Fruit fly (Drosophila melanogaster) whole organism, embryonic: ENCODE measurements around the gene CG15515.
A peak's percentile ranks its signal among the peaks of the same experiment; 100 is the strongest.

ENCODE experiments used
- Bgb ChIP-seq: fragments of 200-800 bp; sonication (Bioruptor generic); IDR thresholded peaks from 2 replicates; pipeline ENCODE4 v1.3.6; 2022; ENCODE audit warnings: missing biosample characterization, missing genetic modification characterization; ENCODE audit not compliant: partially characterized antibody
- CG10979 ChIP-seq: fragments of 200-800 bp; sonication (Bioruptor generic); optimal IDR thresholded peaks from 2 replicates; lab custom pipeline; 2018; ENCODE audit warnings: missing biosample characterization, mild to moderate bottlenecking, missing genetic modification characterization, moderate library complexity
- CG11085 ChIP-seq: fragments of 200-800 bp; sonication (Bioruptor generic); IDR thresholded peaks from 2 replicates; pipeline ENCODE4 v1.3.6; 2022; ENCODE audit warnings: missing biosample characterization, missing genetic modification characterization
- CG12071 ChIP-seq: fragments of 200-800 bp; sonication (Bioruptor generic); optimal IDR thresholded peaks from 3 replicates; lab custom pipeline; 2018; ENCODE audit warnings: missing biosample characterization, mild to moderate bottlenecking, missing genetic modification characterization
- CG12299 ChIP-seq: fragments of 200-800 bp; sonication (Bioruptor generic); optimal IDR thresholded peaks from 2 replicates; lab custom pipeline; 2018; ENCODE audit warnings: missing biosample characterization, mild to moderate bottlenecking, missing genetic modification characterization
- CG13123 ChIP-seq: fragments of 200-800 bp; sonication (Bioruptor generic); optimal IDR thresholded peaks from 2 replicates; lab custom pipeline; 2016; ENCODE audit warnings: missing biosample characterization, missing genetic modification characterization
- CG15269 ChIP-seq: fragments of 200-800 bp; sonication (Bioruptor generic); optimal IDR thresholded peaks from 2 replicates; lab custom pipeline; 2018; ENCODE audit warnings: missing biosample characterization, mild to moderate bottlenecking, missing genetic modification characterization, moderate library complexity
- CG3163 ChIP-seq: fragments of 200-800 bp; sonication (Bioruptor generic); optimal IDR thresholded peaks from 3 replicates; lab custom pipeline; 2016; ENCODE audit warnings: missing biosample characterization, missing genetic modification characterization
- CG3838 ChIP-seq: fragments of 200-800 bp; sonication (Bioruptor generic); optimal IDR thresholded peaks from 3 replicates; lab custom pipeline; 2016; ENCODE audit warnings: missing biosample characterization, missing genetic modification characterization
- CG4617 ChIP-seq: fragments of 200-800 bp; sonication (Bioruptor generic); optimal IDR thresholded peaks from 3 replicates; lab custom pipeline; 2016; ENCODE audit warnings: missing biosample characterization, missing genetic modification characterization, borderline replicate concordance
- CG6689 ChIP-seq: fragments of 200-800 bp; sonication (Bioruptor generic); IDR thresholded peaks from 2 replicates; pipeline ENCODE4 v1.3.6; 2022; ENCODE audit warnings: missing biosample characterization, missing genetic modification characterization
- CG6765 ChIP-seq: fragments of 200-800 bp; sonication (Bioruptor generic); optimal IDR thresholded peaks from 3 replicates; lab custom pipeline; 2017; ENCODE audit warnings: missing biosample characterization, mild to moderate bottlenecking, missing genetic modification characterization
- CG7372 ChIP-seq: fragments of 200-800 bp; sonication (Bioruptor generic); IDR thresholded peaks from 2 replicates; pipeline ENCODE4 v1.3.6; 2022; ENCODE audit warnings: missing biosample characterization, missing genetic modification characterization
- CG7928 ChIP-seq: fragments of 200-800 bp; sonication (Bioruptor generic); optimal IDR thresholded peaks from 2 replicates; lab custom pipeline; 2017; ENCODE audit warnings: missing biosample characterization, mild to moderate bottlenecking, missing genetic modification characterization
- Dad ChIP-seq: fragments of 200-800 bp; sonication (Bioruptor generic); optimal IDR thresholded peaks from 3 replicates; lab custom pipeline; 2016; ENCODE audit warnings: missing biosample characterization, missing genetic modification characterization
- Doc3 ChIP-seq: fragments of 200-800 bp; sonication (Bioruptor generic); IDR thresholded peaks from 3 replicates; pipeline ENCODE4 v1.3.6; 2022; ENCODE audit warnings: missing biosample characterization, missing genetic modification characterization; ENCODE audit not compliant: partially characterized antibody
- Drgx ChIP-seq: fragments of 200-800 bp; sonication (Bioruptor generic); IDR thresholded peaks from 2 replicates; pipeline ENCODE4 v1.3.6; 2022; ENCODE audit warnings: missing biosample characterization, missing genetic modification characterization
- Ets65A ChIP-seq: fragments of 200-800 bp; sonication (Bioruptor generic); peaks from one replicate; lab custom pipeline; 2016; ENCODE audit warnings: missing biosample characterization, missing genetic modification characterization
- HLH4C ChIP-seq: fragments of 200-800 bp; sonication (Bioruptor generic); IDR thresholded peaks from 3 replicates; pipeline ENCODE4 v1.3.6; 2022; ENCODE audit warnings: missing biosample characterization, missing genetic modification characterization; ENCODE audit not compliant: partially characterized antibody
- Med ChIP-seq: fragments of 200-800 bp; sonication (Bioruptor generic); peaks from one replicate; lab custom pipeline; 2016; ENCODE audit warnings: missing biosample characterization, missing genetic modification characterization, mild to moderate bottlenecking, inconsistent platforms, moderate library complexity
- Ssrp ChIP-seq: fragments of 200-800 bp; sonication (Bioruptor generic); optimal IDR thresholded peaks from 2 replicates; lab custom pipeline; 2018; ENCODE audit warnings: missing biosample characterization, mild to moderate bottlenecking, missing genetic modification characterization, moderate library complexity
- Trl ChIP-seq, 3 experiments: fragments of >200 bp in 2 of 3; fragments of 200-800 bp in 1 of 3; sonication (Bioruptor generic) in 1 of 3; optimal IDR thresholded peaks; 2 replicates in 1 of 3; 3 replicates in 2 of 3; lab custom pipeline; 2016 to 2017; ENCODE audit warnings: missing biosample characterization in 1 of 3, missing genetic modification characterization in 1 of 3
- Xrp1 ChIP-seq: fragments of 200-800 bp; sonication (Bioruptor generic); IDR thresholded peaks from 2 replicates; pipeline ENCODE4 v1.3.6; 2022; ENCODE audit warnings: missing biosample characterization, missing genetic modification characterization
- bsh ChIP-seq, 2 experiments: fragments of 200-800 bp; sonication (Bioruptor generic); optimal IDR thresholded peaks; 2 replicates each; lab custom pipeline; 2017 to 2018; ENCODE audit warnings: mild to moderate bottlenecking in 2 of 2, missing biosample characterization in 2 of 2, missing genetic modification characterization in 2 of 2, moderate library complexity in 1 of 2
- ci ChIP-seq: fragments of 200-800 bp; sonication (Bioruptor generic); IDR thresholded peaks from 3 replicates; pipeline ENCODE4 v1.3.6; 2022; ENCODE audit warnings: missing biosample characterization, missing genetic modification characterization
- da ChIP-seq: fragments of 200-800 bp; sonication (Bioruptor generic); optimal IDR thresholded peaks from 2 replicates; lab custom pipeline; 2016; ENCODE audit warnings: missing biosample characterization, missing genetic modification characterization
- eyg ChIP-seq: fragments of 200-800 bp; sonication (Bioruptor generic); optimal IDR thresholded peaks from 3 replicates; lab custom pipeline; 2016; ENCODE audit warnings: missing biosample characterization, missing genetic modification characterization
- hb ChIP-seq: fragments of 200-800 bp; sonication (Bioruptor generic); IDR thresholded peaks from 3 replicates; pipeline ENCODE4 v1.3.6; 2022; ENCODE audit warnings: missing biosample characterization, missing genetic modification characterization; ENCODE audit not compliant: partially characterized antibody
- jing ChIP-seq: fragments of 200-800 bp; sonication (Bioruptor generic); optimal IDR thresholded peaks from 2 replicates; lab custom pipeline; 2018; ENCODE audit warnings: missing biosample characterization, mild to moderate bottlenecking, missing genetic modification characterization
- lola ChIP-seq, 3 experiments: fragments of >200 bp in 2 of 3; fragments of 200-800 bp in 1 of 3; sonication (Bioruptor generic) in 1 of 3; optimal IDR thresholded peaks; 2 replicates each; lab custom pipeline; 2017 to 2019; ENCODE audit warnings: missing biosample characterization in 3 of 3, missing genetic modification characterization in 3 of 3, mild to moderate bottlenecking in 1 of 3, moderate library complexity in 1 of 3
- mam ChIP-seq: fragments of 200-800 bp; sonication (Bioruptor generic); optimal IDR thresholded peaks from 3 replicates; lab custom pipeline; 2016; ENCODE audit warnings: missing biosample characterization, missing genetic modification characterization
- nom ChIP-seq: fragments of 200-800 bp; sonication (Bioruptor generic); optimal IDR thresholded peaks from 2 replicates; lab custom pipeline; 2017; ENCODE audit warnings: missing biosample characterization, missing genetic modification characterization, mild to moderate bottlenecking, moderate library complexity, missing genetic modification reagents
- otp ChIP-seq: fragments of 200-800 bp; sonication (Bioruptor generic); IDR thresholded peaks from 3 replicates; pipeline ENCODE4, ENCODE4 v1.3.6; 2022; ENCODE audit warnings: missing biosample characterization, missing genetic modification characterization
- pan ChIP-seq, 4 experiments: fragments of >200 bp in 3 of 4; fragments of 200-800 bp in 1 of 4; sonication (Bioruptor generic) in 1 of 4; optimal IDR thresholded peaks in 3 of 4; IDR thresholded peaks in 1 of 4; 2 replicates each; pipeline versions ENCODE4 v1.3.6 to Lab custom; 2017 to 2022; ENCODE audit warnings: missing biosample characterization in 2 of 4, missing genetic modification characterization in 2 of 4, mixed read lengths in 1 of 4
- peb ChIP-seq: fragments of 200-800 bp; sonication (Bioruptor generic); IDR thresholded peaks from 2 replicates; pipeline ENCODE4 v1.3.6; 2022; ENCODE audit warnings: missing biosample characterization, missing genetic modification characterization
- pum ChIP-seq: fragments of 200-800 bp; sonication (Bioruptor generic); optimal IDR thresholded peaks from 2 replicates; lab custom pipeline; 2016; ENCODE audit warnings: missing biosample characterization, missing genetic modification characterization
- sim ChIP-seq: fragments of 200-800 bp; sonication (Bioruptor generic); IDR thresholded peaks from 2 replicates; pipeline ENCODE4 v1.3.6; 2022; ENCODE audit warnings: missing biosample characterization, missing genetic modification characterization
- tap ChIP-seq: fragments of 200-800 bp; optimal IDR thresholded peaks from 3 replicates; lab custom pipeline; 2019; ENCODE audit warnings: missing biosample characterization, mild to moderate bottlenecking, missing genetic modification characterization, moderate library complexity
- tio ChIP-seq: fragments of 200-800 bp; sonication (Bioruptor generic); optimal IDR thresholded peaks from 2 replicates; lab custom pipeline; 2017; ENCODE audit warnings: missing biosample characterization, missing genetic modification characterization, inconsistent platforms
- tup ChIP-seq: fragments of 200-800 bp; sonication (Bioruptor generic); optimal IDR thresholded peaks from 2 replicates; lab custom pipeline; 2016; ENCODE audit warnings: missing biosample characterization, mild to moderate bottlenecking, missing genetic modification characterization, moderate library complexity
- wdn ChIP-seq: fragments of 200-800 bp; sonication (Bioruptor generic); IDR thresholded peaks from 2 replicates; pipeline ENCODE4 v1.3.6; 2022; ENCODE audit warnings: missing biosample characterization, missing genetic modification characterization
- zen ChIP-seq: fragments of 200-800 bp; sonication (Bioruptor generic); optimal IDR thresholded peaks from 3 replicates; lab custom pipeline; 2018; ENCODE audit warnings: missing biosample characterization, mild to moderate bottlenecking, missing genetic modification characterization, moderate library complexity
- zfh1 ChIP-seq: fragments of 200-800 bp; sonication (Bioruptor generic); IDR thresholded peaks from 3 replicates; pipeline ENCODE4 v1.3.6; 2022; ENCODE audit warnings: missing biosample characterization, missing genetic modification characterization

CG15515 gene

DNA sequence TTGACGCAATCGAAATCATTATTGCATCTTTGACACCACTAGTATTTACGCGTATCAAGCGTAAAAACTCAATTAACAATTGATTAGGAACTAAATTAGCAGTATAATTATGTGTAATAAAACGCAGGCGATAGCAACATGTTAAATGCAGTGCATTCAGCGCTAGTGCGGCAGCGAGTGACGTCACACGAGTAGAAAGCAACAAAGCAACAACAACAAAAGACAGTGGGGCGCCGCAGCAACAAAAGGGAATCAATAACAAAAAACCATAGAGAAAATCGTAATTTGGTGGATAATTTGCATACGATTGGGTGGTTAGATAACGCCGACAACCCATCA is 35.9 kb upstream of the CG15515 start, which contains the start of gene CG34133 (continued):
- peak; percentile 39 for TF ChIP-seq CG4617 (GFP tag; lab: Kevin White, UChicago)
- no peak for TF ChIP-seq CG13123 (GFP tag; lab: Kevin White, UChicago)

DNA sequence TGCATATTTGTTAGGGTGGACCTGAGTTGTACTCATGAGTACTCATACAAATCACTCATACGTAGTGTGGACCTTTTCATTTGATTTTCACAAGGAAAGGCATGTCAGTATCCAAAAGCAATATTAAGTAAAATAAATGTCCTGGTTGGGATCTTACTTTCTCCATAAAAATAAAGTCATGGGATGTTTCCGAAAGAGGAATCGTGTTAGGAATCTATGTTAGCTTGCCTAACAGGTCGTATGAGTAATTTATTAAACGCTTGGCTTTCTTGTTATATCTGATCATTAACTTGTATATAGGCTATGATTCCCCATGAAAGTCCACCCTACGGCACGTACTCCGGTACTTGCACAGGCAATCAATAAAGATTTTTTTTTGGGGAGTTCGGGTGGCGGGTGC is 29.4 kb upstream of the CG15515 start:
- TF ChIP-seq Drgx (GFP tag; lab: Robert Waterston, UW) (peak; percentile 75), tap (tag; lab: Kevin White, UChicago) (no peak), bsh (GFP tag; optimal IDR thresholded peaks at IDR 0.05; lab: Kevin White, UChicago) (peak in 1 of 2 experiments; percentile 52), CG7372 (GFP tag; lab: Robert Waterston, UW) (peak; percentile 44), CG10979 (tag; lab: Kevin White, UChicago) (peak; percentile 4), ci (GFP tag; lab: Robert Waterston, UW) (0 out of 3 replicates have a peak, but pooled peaks have one; percentile 54), zen (tag; lab: Kevin White, UChicago) (no peak), Med (GFP tag; lab: Kevin White, UChicago) (peak; percentile 12), nom (GFP tag; lab: Kevin White, UChicago) (peak; percentile 34)

DNA sequence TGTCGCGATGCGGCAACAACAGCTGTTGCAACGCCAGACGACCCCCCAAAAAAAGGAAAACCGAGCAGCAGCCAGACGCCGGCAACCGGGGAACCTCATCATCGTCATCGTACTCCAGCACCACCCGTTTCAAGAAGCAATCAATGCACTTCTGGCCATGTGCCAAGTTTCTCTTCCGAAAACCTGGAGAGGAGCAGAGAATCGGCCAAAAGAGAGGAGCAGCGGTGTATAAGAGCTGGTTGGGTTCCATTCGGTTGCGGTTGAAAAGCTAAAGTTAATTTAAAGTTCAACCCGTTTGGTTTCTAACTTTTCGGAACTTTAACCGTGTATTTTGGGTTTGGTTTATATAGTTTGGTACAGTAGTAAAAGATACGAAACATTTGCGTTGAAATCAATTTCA is 29.0 kb upstream of the CG15515 start:
- TF ChIP-seq CG15269 (tag; lab: Kevin White, UChicago), result no peak
- peak in 1 of 2 experiments; percentile 54 for TF ChIP-seq Trl (optimal IDR thresholded peaks at IDR 0.05; lab: Kevin White, UChicago)
- no peak for TF ChIP-seq Trl (GFP tag; optimal IDR thresholded peaks at IDR 0.05; lab: Kevin White, UChicago)
- TF ChIP-seq pan (optimal IDR thresholded peaks at IDR 0.05; lab: Kevin White, UChicago), result no peak
- TF ChIP-seq pan (GFP tag; optimal IDR thresholded peaks at IDR 0.05 in 1 of 2, IDR thresholded peaks at IDR 0.05 in 1 of 2), result no peak
- TF ChIP-seq CG12299, result no peak
- no peak for TF ChIP-seq Ssrp (tag; lab: Kevin White, UChicago)
- TF ChIP-seq Xrp1 (GFP tag; lab: Robert Waterston, UW), result no peak
- TF ChIP-seq wdn (GFP tag; lab: Robert Waterston, UW), result no peak
- TF ChIP-seq peb (GFP tag; lab: Robert Waterston, UW), result no peak
- TF ChIP-seq Ets65A (GFP tag; lab: Kevin White, UChicago), result peak; percentile 82
- TF ChIP-seq CG3163, result peak; percentile 23

DNA sequence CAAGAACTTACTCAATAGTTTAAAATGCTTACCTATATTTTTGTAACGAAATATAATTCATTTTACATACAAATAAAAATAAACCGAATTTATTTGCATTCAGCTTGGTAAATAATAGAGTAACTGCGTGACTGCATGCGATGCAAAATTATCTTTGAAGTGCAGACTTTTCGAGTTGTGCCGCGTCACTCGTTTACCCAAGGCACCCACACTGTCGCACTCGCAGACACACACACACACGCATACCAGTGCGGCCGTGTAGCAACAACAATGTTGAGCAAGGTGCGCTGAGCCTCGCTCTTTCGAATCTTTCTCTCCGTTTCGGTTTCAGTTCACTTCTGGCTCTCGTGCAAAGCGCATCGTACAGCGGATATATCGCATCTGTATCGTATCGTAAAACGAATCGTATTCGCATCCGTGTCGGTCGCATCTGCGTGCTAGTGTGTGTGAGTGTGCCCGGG is 28.5 kb upstream of the CG15515 start, which contains the start of gene CG31038:
Gene CG31038, plus strand, starts transcription at position 327 of the 461 bp plus-strand sequence.
- TF ChIP-seq hb (GFP tag; lab: Robert Waterston, UW), result no peak
- no peak for TF ChIP-seq tup
- TF ChIP-seq CG3838 (GFP tag; lab: Kevin White, UChicago), result no peak
- peak; percentile 25; the same call in 1 of the 2 replicates for TF ChIP-seq CG6689
- no peak for TF ChIP-seq lola (GFP tag; optimal IDR thresholded peaks at IDR 0.05; lab: Kevin White, UChicago)
- TF ChIP-seq CG15269 (tag; lab: Kevin White, UChicago), result peak; percentile 3
- TF ChIP-seq Doc3 (GFP tag; lab: Robert Waterston, UW), result no peak
- TF ChIP-seq mam (GFP tag; lab: Kevin White, UChicago), result no peak
- TF ChIP-seq bsh (GFP tag; optimal IDR thresholded peaks at IDR 0.05; lab: Kevin White, UChicago), result no peak
- peak; percentile 29; the same call in 1 of the 3 replicates for TF ChIP-seq otp (GFP tag; lab: Robert Waterston, UW)
- no peak for TF ChIP-seq CG11085 (GFP tag; lab: Robert Waterston, UW)
- peak; percentile 38 for TF ChIP-seq CG12071 (GFP tag; lab: Kevin White, UChicago)
- TF ChIP-seq CG6765 (GFP tag; lab: Kevin White, UChicago), result no peak
- no peak for TF ChIP-seq jing (GFP tag; lab: Kevin White, UChicago)
- peak; percentile 55; the same call in 2 of the 3 replicates for TF ChIP-seq zfh1 (GFP tag; lab: Robert Waterston, UW)
- TF ChIP-seq Bgb (GFP tag; lab: Robert Waterston, UW), result peak; percentile 56
- TF ChIP-seq HLH4C (GFP tag; lab: Robert Waterston, UW), result peak; percentile 42; the same call in 1 of the 3 replicates
- no peak for TF ChIP-seq pum
- TF ChIP-seq Dad (GFP tag; lab: Kevin White, UChicago), result no peak
- TF ChIP-seq CG7928 (GFP tag; lab: Kevin White, UChicago), result no peak
- TF ChIP-seq Xrp1 (GFP tag; lab: Robert Waterston, UW), result peak; percentile 28; the same call in 1 of the 2 replicates
- TF ChIP-seq sim, result no peak
- TF ChIP-seq da (GFP tag; lab: Kevin White, UChicago), result no peak
- TF ChIP-seq eyg (GFP tag; lab: Kevin White, UChicago), result no peak
- no peak for TF ChIP-seq CG10979 (tag; lab: Kevin White, UChicago)
- TF ChIP-seq tio (GFP tag; lab: Kevin White, UChicago), result no peak
